Worm (Caenorhabditis elegans): ENCODE data around the gene tmem-24.

DNA sequence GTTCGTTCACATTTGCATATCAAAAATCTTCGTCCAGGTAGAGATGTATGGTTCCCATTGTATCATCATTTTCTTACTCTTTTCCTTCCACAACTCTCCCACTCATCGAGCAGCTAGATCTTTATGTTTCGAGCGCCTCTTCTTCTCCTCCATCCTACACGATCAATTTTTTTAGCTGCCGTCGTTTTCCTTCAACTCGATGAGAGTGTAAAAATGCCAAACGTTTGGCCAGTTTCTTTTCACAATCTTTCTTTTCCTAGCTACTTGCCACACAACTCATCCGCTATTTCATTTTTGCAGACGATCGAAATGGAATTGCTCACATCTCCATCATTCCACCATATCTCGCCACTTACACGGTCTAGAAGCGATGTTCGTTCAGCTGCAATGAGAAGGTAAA, 43.2 kb downstream of the tmem-24 start, which contains the start of gene C18B2.3:
- no peak for TF ChIP-seq jun-1 (tag; optimal IDR thresholded peaks at IDR 0.05)
- TF ChIP-seq Y75B8A.6 (GFP tag; IDR thresholded peaks at IDR 0.05): no peak
- TF ChIP-seq fkh-10 (GFP tag; optimal IDR thresholded peaks at IDR 0.05): no peak
- TF ChIP-seq nhr-77 (tag; optimal IDR thresholded peaks at IDR 0.05): no peak
- no peak for TF ChIP-seq dmd-8 (GFP tag; IDR thresholded peaks at IDR 0.05)
- TF ChIP-seq nhr-6 (tag; optimal IDR thresholded peaks at IDR 0.05): no peak
- no peak for TF ChIP-seq nhr-237 (tag; optimal IDR thresholded peaks at IDR 0.05)
- no peak for TF ChIP-seq lin-39 (tag; optimal IDR thresholded peaks at IDR 0.05)
